Fruit fly (Drosophila melanogaster) whole organism, embryonic: ENCODE measurements around the gene Ir94a.

Experiments used
- Asciz ChIP-seq: fragments of 200-800 bp; sonication (Bioruptor generic); optimal IDR thresholded peaks from 2 replicates; lab custom pipeline; 2017; ENCODE audit warnings: missing biosample characterization, mild to moderate bottlenecking, missing genetic modification characterization, missing genetic modification reagents
- C15 ChIP-seq: fragments of 200-800 bp; sonication (Bioruptor generic); IDR thresholded peaks from 3 replicates; pipeline ENCODE4 v1.3.6; 2022; ENCODE audit warnings: missing biosample characterization, missing genetic modification characterization
- CG11085 ChIP-seq: fragments of 200-800 bp; sonication (Bioruptor generic); IDR thresholded peaks from 2 replicates; pipeline ENCODE4 v1.3.6; 2022; ENCODE audit warnings: missing biosample characterization, missing genetic modification characterization
- CG11093 ChIP-seq: fragments of 200-800 bp; sonication (Bioruptor generic); IDR thresholded peaks from 3 replicates; pipeline ENCODE4 v1.3.6; 2022; ENCODE audit warnings: missing biosample characterization, missing genetic modification characterization
- CG11247 ChIP-seq: fragments of 200-800 bp; sonication (Bioruptor generic); IDR thresholded peaks from 2 replicates; pipeline ENCODE4 v1.3.6; 2022; ENCODE audit warnings: missing biosample characterization, missing genetic modification characterization
- CG11398 ChIP-seq: fragments of 200-800 bp; sonication (Bioruptor generic); optimal IDR thresholded peaks from 2 replicates; lab custom pipeline; 2016; ENCODE audit warnings: missing biosample characterization, missing genetic modification characterization
- CG12071 ChIP-seq: fragments of 200-800 bp; sonication (Bioruptor generic); optimal IDR thresholded peaks from 3 replicates; lab custom pipeline; 2018; ENCODE audit warnings: missing biosample characterization, mild to moderate bottlenecking, missing genetic modification characterization
- CG13296 ChIP-seq: fragments of 200-800 bp; sonication (Bioruptor generic); optimal IDR thresholded peaks from 3 replicates; lab custom pipeline; 2018; ENCODE audit warnings: missing biosample characterization, mild to moderate bottlenecking, missing genetic modification characterization
- CG13775 ChIP-seq: fragments of 200-800 bp; sonication (Bioruptor generic); optimal IDR thresholded peaks from 3 replicates; lab custom pipeline; 2017; ENCODE audit warnings: missing biosample characterization, mild to moderate bottlenecking, missing genetic modification characterization
- CG14050 ChIP-seq: fragments of 200-800 bp; sonication (Bioruptor generic); IDR thresholded peaks from 3 replicates; pipeline ENCODE4 v1.3.6; 2022; ENCODE audit warnings: missing biosample characterization, missing genetic modification characterization
- CG15269 ChIP-seq: fragments of 200-800 bp; sonication (Bioruptor generic); optimal IDR thresholded peaks from 2 replicates; lab custom pipeline; 2018; ENCODE audit warnings: missing biosample characterization, mild to moderate bottlenecking, missing genetic modification characterization, moderate library complexity
- CG15696 ChIP-seq: fragments of 200-800 bp; sonication (Bioruptor generic); optimal IDR thresholded peaks from 2 replicates; lab custom pipeline; 2019; ENCODE audit warnings: missing biosample characterization, mild to moderate bottlenecking, missing genetic modification characterization, moderate library complexity
- CG16779 ChIP-seq: fragments of 200-800 bp; sonication (Bioruptor generic); IDR thresholded peaks from 2 replicates; pipeline ENCODE4 v1.3.6; 2022; ENCODE audit warnings: missing biosample characterization, missing genetic modification characterization
- CG16815 ChIP-seq: fragments of 200-800 bp; sonication (Bioruptor generic); optimal IDR thresholded peaks from 3 replicates; lab custom pipeline; 2017; ENCODE audit warnings: missing biosample characterization, mild to moderate bottlenecking, missing genetic modification characterization
- CG17385 ChIP-seq: fragments of 200-800 bp; sonication (Bioruptor generic); optimal IDR thresholded peaks from 3 replicates; lab custom pipeline; 2018; ENCODE audit warnings: missing biosample characterization, mild to moderate bottlenecking, missing genetic modification characterization
- CG17612 ChIP-seq: fragments of 200-800 bp; sonication (Bioruptor generic); IDR thresholded peaks from 2 replicates; pipeline ENCODE4 v1.3.6; 2022; ENCODE audit warnings: missing biosample characterization, missing genetic modification characterization
- CG18476 ChIP-seq: fragments of 200-800 bp; sonication (Bioruptor generic); optimal IDR thresholded peaks from 2 replicates; lab custom pipeline; 2016; ENCODE audit warnings: missing biosample characterization, mild to moderate bottlenecking, missing genetic modification characterization
- CG31224 ChIP-seq: fragments of 200-800 bp; sonication (Bioruptor generic); IDR thresholded peaks from 2 replicates; pipeline ENCODE4 v1.3.6; 2022; ENCODE audit warnings: missing biosample characterization, missing genetic modification characterization
- CG32532 ChIP-seq: fragments of 200-800 bp; sonication (Bioruptor generic); IDR thresholded peaks from 2 replicates; pipeline ENCODE4 v1.3.6; 2022; ENCODE audit warnings: missing biosample characterization, missing genetic modification characterization
- CG32767 ChIP-seq: fragments of 200-800 bp; sonication (Bioruptor generic); IDR thresholded peaks from 2 replicates; pipeline ENCODE4 v1.3.6; 2022; ENCODE audit warnings: missing biosample characterization, missing genetic modification characterization
- CG3281 ChIP-seq: fragments of 200-800 bp; sonication (Bioruptor generic); optimal IDR thresholded peaks from 3 replicates; lab custom pipeline; 2017; ENCODE audit warnings: missing biosample characterization, mild to moderate bottlenecking, missing genetic modification characterization
- CG33213 ChIP-seq: fragments of 200-800 bp; sonication (Bioruptor generic); optimal IDR thresholded peaks from 3 replicates; lab custom pipeline; 2016; ENCODE audit warnings: missing biosample characterization, missing genetic modification characterization
- CG7271 ChIP-seq: fragments of 200-800 bp; sonication (Bioruptor generic); optimal IDR thresholded peaks from 2 replicates; lab custom pipeline; 2018; ENCODE audit warnings: missing biosample characterization, mild to moderate bottlenecking, missing genetic modification characterization, moderate library complexity
- CG7357 ChIP-seq: fragments of 200-800 bp; sonication (Bioruptor generic); IDR thresholded peaks from 3 replicates; pipeline ENCODE4 v1.3.6; 2022; ENCODE audit warnings: missing biosample characterization, missing genetic modification characterization
- CG9437 ChIP-seq: fragments of 200-800 bp; sonication (Bioruptor generic); optimal IDR thresholded peaks from 2 replicates; lab custom pipeline; 2018; ENCODE audit warnings: missing biosample characterization, mild to moderate bottlenecking, missing genetic modification characterization
- CG9609 ChIP-seq: fragments of 200-800 bp; sonication (Bioruptor generic); optimal IDR thresholded peaks from 3 replicates; lab custom pipeline; 2016; ENCODE audit warnings: missing biosample characterization, missing genetic modification characterization
- CTCF ChIP-seq: fragments of 200-800 bp; sonication (Bioruptor generic); optimal IDR thresholded peaks from 2 replicates; lab custom pipeline; 2017; ENCODE audit warnings: missing biosample characterization, mild to moderate bottlenecking, missing genetic modification characterization, moderate library complexity
- E2f1 ChIP-seq: fragments of 200-800 bp; sonication (Bioruptor generic); IDR thresholded peaks from 2 replicates; pipeline ENCODE4 v1.3.6; 2022; ENCODE audit warnings: missing biosample characterization, missing genetic modification characterization
- Fer3 ChIP-seq: fragments of 200-800 bp; sonication (Bioruptor generic); optimal IDR thresholded peaks from 2 replicates; lab custom pipeline; 2018; ENCODE audit warnings: missing biosample characterization, mild to moderate bottlenecking, missing genetic modification characterization, moderate library complexity
- H2.0 ChIP-seq: fragments of 200-800 bp; sonication (Bioruptor generic); IDR thresholded peaks from 2 replicates; pipeline ENCODE4 v1.3.6; 2022; ENCODE audit warnings: missing biosample characterization, missing genetic modification characterization
- Hmx ChIP-seq: fragments of 200-800 bp; sonication (Bioruptor generic); optimal IDR thresholded peaks from 2 replicates; lab custom pipeline; 2016; ENCODE audit warnings: missing biosample characterization, missing genetic modification characterization
- Meics ChIP-seq: fragments of 200-800 bp; sonication (Bioruptor generic); optimal IDR thresholded peaks from 2 replicates; lab custom pipeline; 2017; ENCODE audit warnings: missing biosample characterization, mild to moderate bottlenecking, missing genetic modification characterization
- PHDP ChIP-seq: fragments of 200-800 bp; sonication (Bioruptor generic); optimal IDR thresholded peaks from 3 replicates; lab custom pipeline; 2018; ENCODE audit warnings: missing biosample characterization, mild to moderate bottlenecking, missing genetic modification characterization, moderate library complexity
- Stat92E ChIP-seq, 3 experiments: fragments of >200 bp in 2 of 3; fragments of 200-800 bp in 1 of 3; sonication (Bioruptor generic) in 1 of 3; optimal IDR thresholded peaks; 2 replicates each; lab custom pipeline; 2017 to 2019; ENCODE audit warnings: missing biosample characterization in 3 of 3, missing genetic modification characterization in 3 of 3, mild to moderate bottlenecking in 1 of 3, moderate library complexity in 1 of 3
- ac ChIP-seq: fragments of 200-800 bp; sonication (Bioruptor generic); optimal IDR thresholded peaks from 3 replicates; lab custom pipeline; 2017; ENCODE audit warnings: missing biosample characterization, mild to moderate bottlenecking, missing genetic modification characterization
- bab2 ChIP-seq: fragments of 200-800 bp; sonication (Bioruptor generic); optimal IDR thresholded peaks from 2 replicates; lab custom pipeline; 2016; ENCODE audit warnings: missing biosample characterization, missing genetic modification characterization
- crp ChIP-seq, 2 experiments: fragments of 200-800 bp; sonication (Bioruptor generic); optimal IDR thresholded peaks; 2 replicates in 1 of 2; 3 replicates in 1 of 2; lab custom pipeline; 2017; ENCODE audit warnings: missing biosample characterization in 2 of 2, missing genetic modification characterization in 2 of 2, mild to moderate bottlenecking in 1 of 2, moderate library complexity in 1 of 2
- dpn ChIP-seq, 2 experiments: fragments of 200-800 bp; sonication (Bioruptor generic); optimal IDR thresholded peaks; 3 replicates each; lab custom pipeline; 2016; ENCODE audit warnings: missing biosample characterization in 2 of 2, missing genetic modification characterization in 2 of 2
- exex ChIP-seq: fragments of 200-800 bp; sonication (Bioruptor generic); optimal IDR thresholded peaks from 4 replicates; lab custom pipeline; 2018; ENCODE audit warnings: missing biosample characterization, mild to moderate bottlenecking, missing genetic modification characterization, moderate library complexity
- ftz-f1 ChIP-seq: fragments of 200-800 bp; sonication (Bioruptor generic); optimal IDR thresholded peaks from 2 replicates; lab custom pipeline; 2016; ENCODE audit warnings: missing biosample characterization, missing genetic modification characterization
- gcm2 ChIP-seq: fragments of 200-800 bp; sonication (Bioruptor generic); optimal IDR thresholded peaks from 2 replicates; lab custom pipeline; 2016; ENCODE audit warnings: missing biosample characterization, missing genetic modification characterization
- grn ChIP-seq: fragments of 200-800 bp; sonication (Bioruptor generic); optimal IDR thresholded peaks from 3 replicates; lab custom pipeline; 2017; ENCODE audit warnings: missing biosample characterization, missing genetic modification characterization
- gt ChIP-seq: fragments of 200-800 bp; sonication (Bioruptor generic); IDR thresholded peaks from 2 replicates; pipeline ENCODE4 v1.3.6; 2022; ENCODE audit warnings: missing biosample characterization, missing genetic modification characterization
- kni ChIP-seq: fragments of 200-800 bp; sonication (Bioruptor generic); optimal IDR thresholded peaks from 3 replicates; lab custom pipeline; 2017; ENCODE audit warnings: mild to moderate bottlenecking, missing biosample characterization, missing genetic modification reagents, missing genetic modification characterization
- lab ChIP-seq: fragments of 200-800 bp; sonication (Bioruptor generic); optimal IDR thresholded peaks from 3 replicates; lab custom pipeline; 2017; ENCODE audit warnings: missing biosample characterization, missing genetic modification characterization, mild to moderate bottlenecking, moderate library complexity, missing genetic modification reagents
- oc ChIP-seq: fragments of 200-800 bp; sonication (Bioruptor generic); optimal IDR thresholded peaks from 2 replicates; lab custom pipeline; 2018; ENCODE audit warnings: missing biosample characterization, mild to moderate bottlenecking, missing genetic modification characterization, moderate library complexity
- onecut ChIP-seq: fragments of 200-800 bp; sonication (Bioruptor generic); IDR thresholded peaks from 2 replicates; pipeline ENCODE4 v1.3.6; 2022; ENCODE audit warnings: missing biosample characterization, missing genetic modification characterization
- sqz ChIP-seq: fragments of 200-800 bp; sonication (Bioruptor generic); optimal IDR thresholded peaks from 3 replicates; lab custom pipeline; 2018; ENCODE audit warnings: missing biosample characterization, mild to moderate bottlenecking, missing genetic modification characterization
- ssp ChIP-seq: fragments of 200-800 bp; sonication (Bioruptor generic); IDR thresholded peaks from 2 replicates; pipeline ENCODE4 v1.3.6; 2022; ENCODE audit warnings: missing biosample characterization, missing genetic modification characterization
- tup ChIP-seq: fragments of 200-800 bp; sonication (Bioruptor generic); optimal IDR thresholded peaks from 2 replicates; lab custom pipeline; 2016; ENCODE audit warnings: missing biosample characterization, mild to moderate bottlenecking, missing genetic modification characterization, moderate library complexity
- wek ChIP-seq: fragments of 200-800 bp; sonication (Bioruptor generic); optimal IDR thresholded peaks from 3 replicates; lab custom pipeline; 2018; ENCODE audit warnings: missing biosample characterization, mild to moderate bottlenecking, missing genetic modification characterization, moderate library complexity

Ir94a gene

dm6 chr3R:22121220-22121619 lies 8.0 kb downstream of the Ir94a start (continued):
- TF ChIP-seq CG11398 (GFP tag; lab: Kevin White, UChicago) (no peak), CG11247 (GFP tag; lab: Robert Waterston, UW) (peak; percentile 67), CTCF (GFP tag; lab: Kevin White, UChicago) (no peak), CG18476 (GFP tag; lab: Kevin White, UChicago) (no peak), ftz-f1 (GFP tag; lab: Kevin White, UChicago) (no peak), kni (GFP tag; lab: Kevin White, UChicago) (no peak), CG12071 (GFP tag; lab: Kevin White, UChicago) (peak; percentile 69), dpn (GFP tag; optimal IDR thresholded peaks at IDR 0.05; lab: Kevin White, UChicago) (peak; percentile 33 to 41), gcm2 (no peak), CG14050 (GFP tag; lab: Robert Waterston, UW) (0 out of 3 replicates have a peak, but pooled peaks have one; percentile 11), CG7357 (GFP tag; lab: Robert Waterston, UW) (0 out of 3 replicates have a peak, but pooled peaks have one; percentile 43), Meics (GFP tag; lab: Kevin White, UChicago) (peak; percentile 86), Asciz (GFP tag; lab: Kevin White, UChicago) (peak; percentile 30), oc (no peak), CG33213 (GFP tag; lab: Kevin White, UChicago) (no peak), wek (GFP tag; lab: Kevin White, UChicago) (no peak), Fer3 (tag; lab: Kevin White, UChicago) (peak; percentile 74), tup (no peak), CG9437 (GFP tag; lab: Kevin White, UChicago) (peak; percentile 9), onecut (GFP tag; lab: Robert Waterston, UW) (0 out of 2 replicates have a peak, but pooled peaks have one; percentile 14), C15 (GFP tag; lab: Robert Waterston, UW) (peak; percentile 45; the same call in 1 of the 3 replicates), CG3281 (GFP tag; lab: Kevin White, UChicago) (peak; percentile 86), CG16815 (GFP tag; lab: Kevin White, UChicago) (no peak), sqz (GFP tag; lab: Kevin White, UChicago) (peak; percentile 18), E2f1 (peak; percentile 57), CG31224 (peak; percentile 63; the same call in 1 of the 2 replicates), CG7271 (peak; percentile 10), CG16779 (no peak), crp (GFP tag; optimal IDR thresholded peaks at IDR 0.05; lab: Kevin White, UChicago) (no peak), ssp (GFP tag; lab: Robert Waterston, UW) (no peak; the same call in 1 of the 2 replicates), CG17612 (GFP tag; lab: Robert Waterston, UW) (no peak), lab (GFP tag; lab: Kevin White, UChicago) (peak; percentile 61), CG13775 (GFP tag; lab: Kevin White, UChicago) (no peak), CG32767 (peak; percentile 38; the same call in 1 of the 2 replicates), exex (tag; lab: Kevin White, UChicago) (peak; percentile 6), Stat92E (GFP tag; optimal IDR thresholded peaks at IDR 0.05; lab: Kevin White, UChicago) (no peak), H2.0 (GFP tag; lab: Robert Waterston, UW) (peak; percentile 31; the same call in 1 of the 2 replicates), PHDP (tag; lab: Kevin White, UChicago) (no peak), CG11093 (0 out of 3 replicates have a peak, but pooled peaks have one; percentile 30), gt (no peak), CG32532 (GFP tag; lab: Robert Waterston, UW) (peak; percentile 92), CG17385 (GFP tag; lab: Kevin White, UChicago) (peak; percentile 50), CG15696 (tag; lab: Kevin White, UChicago) (peak; percentile 17), Hmx (GFP tag; lab: Kevin White, UChicago) (peak; percentile 18), CG15269 (tag; lab: Kevin White, UChicago) (peak; percentile 75), CG13296 (peak; percentile 62), grn (no peak), bab2 (peak; percentile 54), CG9609 (GFP tag; lab: Kevin White, UChicago) (no peak), ac (GFP tag; lab: Kevin White, UChicago) (no peak), CG11085 (GFP tag; lab: Robert Waterston, UW) (peak; percentile 74)
